Worm (Caenorhabditis elegans) whole organism, L2 larva: ENCODE results near the gene cutl-29.

Experiments
- fos-1 ChIP-seq: fragments of 150-350 bp; optimal IDR thresholded peaks from 2 replicates; lab custom pipeline; 2014; ENCODE audit warnings: missing biosample characterization, missing genetic modification characterization
- lin-39 ChIP-seq: fragments of 150-350 bp; optimal IDR thresholded peaks from 2 replicates; lab custom pipeline; 2014; ENCODE audit warnings: missing biosample characterization, missing genetic modification reagents, missing genetic modification characterization
- snpc-4 ChIP-seq: fragments of 150-350 bp; optimal IDR thresholded peaks from 2 replicates; lab custom pipeline; 2014; ENCODE audit warnings: missing biosample characterization, missing genetic modification characterization
- unc-39 ChIP-seq: fragments of 150-350 bp; optimal IDR thresholded peaks from 2 replicates; lab custom pipeline; 2014; ENCODE audit warnings: missing biosample characterization, missing genetic modification characterization
- unc-62 ChIP-seq: fragments of 150-350 bp; optimal IDR thresholded peaks from 2 replicates; lab custom pipeline; 2014; ENCODE audit warnings: missing biosample characterization, missing genetic modification reagents, missing genetic modification characterization
- ztf-11 ChIP-seq: sonication (generic microtip); optimal IDR thresholded peaks from 2 replicates; lab custom pipeline; 2017; ENCODE audit warnings: missing biosample characterization, missing genetic modification characterization

ce11 chrX:8255433-8255832, 15.4 kb downstream of the cutl-29 start:
- TF ChIP-seq lin-39 (no peak), snpc-4 (tag; lab: Kevin White, UChicago) (no peak), fos-1 (tag; lab: Kevin White, UChicago) (no peak), unc-39 (tag; lab: Kevin White, UChicago) (no peak), unc-62 (GFP tag; lab: Kevin White, UChicago) (no peak), ztf-11 (no peak)
